Fruit fly (Drosophila melanogaster) Kc167 (cell line): ENCODE results near the gene Taf3.

Source experiments
- Myc ChIP-seq: fragments of >200 bp; optimal IDR thresholded peaks from 2 replicates; lab custom pipeline; 2017; ENCODE audit warnings: missing external identifiers
- Sin3A ChIP-seq: fragments of >200 bp; optimal IDR thresholded peaks from 2 replicates; lab custom pipeline; 2018; ENCODE audit warnings: missing external identifiers
- h ChIP-seq: fragments of >200 bp; optimal IDR thresholded peaks from 3 replicates; lab custom pipeline; 2018; ENCODE audit warnings: missing external identifiers
- insv ChIP-seq: fragments of >200 bp; optimal IDR thresholded peaks from 3 replicates; lab custom pipeline; 2018; ENCODE audit warnings: missing external identifiers
- psq ChIP-seq: fragments of >200 bp; optimal IDR thresholded peaks from 2 replicates; lab custom pipeline; 2017; ENCODE audit warnings: missing external identifiers
- ttk ChIP-seq: sonication (Bioruptor generic); optimal IDR thresholded peaks from 2 replicates; lab custom pipeline; 2017; ENCODE audit warnings: missing external identifiers

The Taf3 gene

DNA sequence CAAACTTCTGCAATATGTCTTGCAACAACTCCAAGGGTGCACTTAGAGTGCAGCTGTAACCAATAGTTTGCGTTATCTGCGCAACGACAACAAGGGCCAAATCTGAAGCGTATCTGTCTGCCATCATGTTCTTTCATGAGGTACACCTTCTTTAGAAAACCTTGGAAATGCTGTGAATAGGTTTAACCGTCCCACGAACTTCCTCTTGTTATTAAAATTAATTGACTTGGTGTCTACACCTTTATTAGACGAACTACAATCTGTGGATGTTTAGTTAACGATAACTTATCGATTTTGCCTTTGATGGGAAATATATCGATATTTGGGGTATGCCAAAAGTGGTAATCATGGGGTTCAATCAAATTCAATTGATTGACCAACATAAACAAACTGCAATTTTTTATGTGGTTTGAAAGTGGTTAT is at the start of gene Taf3:
Gene Taf3, minus strand, starts transcription at position 286 of the 423 bp plus-strand sequence.
- TF ChIP-seq psq (lab: Kevin White, UChicago) = no peak
- TF ChIP-seq h (lab: Kevin White, UChicago) = no peak
- TF ChIP-seq insv (lab: Kevin White, UChicago) = no peak
- TF ChIP-seq ttk (lab: Kevin White, UChicago) = no peak
- no peak for TF ChIP-seq Sin3A (lab: Kevin White, UChicago)
- no peak for TF ChIP-seq Myc (lab: Kevin White, UChicago)

DNA sequence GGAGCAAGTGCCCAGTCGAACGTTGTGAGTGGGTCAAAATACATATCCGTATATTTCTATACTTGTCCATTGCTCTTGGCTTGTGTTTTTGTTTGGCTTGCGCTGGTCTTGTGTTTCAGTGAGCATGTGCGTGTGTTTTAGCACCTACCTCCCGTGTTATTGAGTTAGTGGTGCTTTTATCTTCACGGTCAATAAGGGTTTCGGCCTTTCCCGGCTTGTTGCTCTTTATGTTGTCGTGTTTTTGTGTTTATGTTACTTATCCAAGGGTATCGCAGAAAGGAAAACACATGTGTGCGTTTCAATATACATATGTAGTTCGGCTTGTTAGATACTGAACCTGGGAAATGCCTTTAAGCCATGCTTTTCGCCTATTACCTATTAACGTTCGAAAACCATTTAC is 43.2 kb upstream of the Taf3 start:
- TF ChIP-seq Myc (lab: Kevin White, UChicago) (no peak), Sin3A (lab: Kevin White, UChicago) (no peak), insv (lab: Kevin White, UChicago) (no peak)

DNA sequence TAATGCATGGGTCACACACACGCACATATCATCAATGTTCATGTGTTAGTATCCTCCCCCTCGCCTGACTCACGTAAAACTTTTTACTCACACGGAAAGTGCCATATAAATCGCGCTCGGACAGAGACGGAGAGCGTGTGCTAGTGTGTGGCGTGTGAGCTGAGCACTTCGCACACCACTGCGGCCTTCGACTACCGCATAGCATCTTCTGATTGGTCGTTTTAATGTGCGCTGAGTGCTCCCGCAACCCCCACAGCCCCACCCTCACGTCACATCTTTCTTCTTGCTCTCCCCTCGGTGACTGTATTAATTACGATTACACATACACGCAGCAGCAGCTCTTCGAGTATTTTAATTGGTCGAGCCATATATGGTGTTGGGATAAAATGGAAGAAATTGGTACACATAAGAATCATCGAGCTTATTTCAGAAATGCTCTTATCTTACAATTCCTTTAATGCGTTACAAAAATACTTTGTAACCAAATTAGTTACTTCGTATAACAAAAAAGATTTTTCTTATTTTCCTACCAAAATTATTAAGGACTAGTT is 41.9 kb upstream of the Taf3 start:
- TF ChIP-seq Myc (lab: Kevin White, UChicago) (no peak), ttk (lab: Kevin White, UChicago) (no peak), h (lab: Kevin White, UChicago) (no peak), insv (lab: Kevin White, UChicago) (no peak), Sin3A (lab: Kevin White, UChicago) (no peak), psq (lab: Kevin White, UChicago) (no peak)

DNA sequence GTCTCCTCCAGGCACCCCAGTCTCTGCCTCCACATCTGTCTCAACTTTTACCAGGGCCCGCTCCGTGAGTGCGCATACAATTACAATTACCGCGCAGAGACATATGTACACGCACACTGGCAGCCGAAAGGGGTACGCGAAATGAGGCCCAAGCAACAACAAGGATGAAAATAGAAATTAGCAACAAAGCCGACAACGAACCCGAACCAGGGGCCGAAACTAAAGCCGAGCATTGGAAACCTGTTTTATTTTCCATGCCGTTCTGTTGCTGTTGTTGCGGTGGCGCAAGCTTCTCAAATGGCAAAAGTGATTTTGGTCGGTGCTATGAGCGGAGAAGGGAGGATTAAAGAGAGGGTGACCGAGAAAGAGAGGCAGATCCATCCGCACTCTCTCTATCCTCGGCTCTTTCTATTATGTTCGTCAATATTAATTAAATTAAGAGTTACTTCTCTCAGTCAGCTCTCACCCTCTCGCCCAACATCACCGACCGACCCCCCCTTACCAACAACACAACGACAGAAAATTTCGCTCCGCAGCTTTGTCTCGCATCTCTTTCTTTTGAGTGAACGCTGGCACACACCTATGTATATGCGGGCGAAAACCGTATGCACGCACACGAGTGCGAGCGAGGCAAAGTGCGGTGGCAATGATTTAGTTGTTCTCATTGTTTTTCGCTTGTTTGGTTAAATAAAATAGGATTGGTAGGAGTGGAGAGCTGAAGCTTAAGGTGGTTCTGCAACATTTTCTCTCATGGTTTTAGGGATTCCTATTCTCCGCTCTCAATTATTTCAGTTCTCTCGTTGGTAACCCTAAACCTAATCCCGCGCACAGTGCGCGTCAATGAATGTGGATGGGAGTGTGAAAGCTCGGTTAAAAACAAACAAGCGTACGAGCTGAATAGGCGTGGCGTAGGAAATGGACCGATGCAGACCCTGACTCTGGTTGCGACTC is 40.9 kb upstream of the Taf3 start:
- no peak for TF ChIP-seq h (lab: Kevin White, UChicago)
- TF ChIP-seq Sin3A (lab: Kevin White, UChicago) = no peak
- no peak for TF ChIP-seq psq (lab: Kevin White, UChicago)
- TF ChIP-seq Myc (lab: Kevin White, UChicago) = no peak
- TF ChIP-seq insv (lab: Kevin White, UChicago) = no peak
- no peak for TF ChIP-seq ttk (lab: Kevin White, UChicago)

DNA sequence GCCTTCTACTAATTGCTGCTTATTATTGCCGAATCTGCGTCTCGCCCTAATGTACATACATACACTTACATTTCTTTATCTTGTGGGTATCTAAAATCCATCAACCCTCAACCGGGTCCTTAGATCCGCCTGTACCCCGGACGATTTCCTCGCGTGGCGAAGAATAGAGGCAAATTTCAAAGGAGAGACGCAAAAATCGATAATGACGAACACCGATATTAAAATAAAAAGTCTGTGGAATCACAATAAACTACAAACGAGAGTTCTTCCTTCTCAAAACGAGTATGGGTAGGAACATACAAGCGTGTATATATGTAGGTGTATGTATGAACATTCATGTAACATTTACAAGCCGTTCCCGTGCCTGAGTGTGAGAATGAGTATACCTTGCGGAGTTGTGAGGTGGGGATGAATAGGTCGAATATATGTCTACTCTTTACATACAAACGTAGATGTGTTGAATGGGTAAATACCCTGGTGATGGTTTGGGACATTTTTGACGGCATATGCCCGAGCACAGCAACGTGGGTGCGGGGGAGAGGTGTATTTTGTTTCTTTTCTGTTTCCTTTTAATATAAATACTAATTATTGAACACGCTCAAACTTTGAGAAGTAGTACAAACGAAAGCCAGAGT is 39.5 kb upstream of the Taf3 start:
- no peak for TF ChIP-seq Myc (lab: Kevin White, UChicago)
- TF ChIP-seq h (lab: Kevin White, UChicago) = no peak
- no peak for TF ChIP-seq psq (lab: Kevin White, UChicago)
- no peak for TF ChIP-seq ttk (lab: Kevin White, UChicago)
- no peak for TF ChIP-seq insv (lab: Kevin White, UChicago)
- TF ChIP-seq Sin3A (lab: Kevin White, UChicago) = no peak

DNA sequence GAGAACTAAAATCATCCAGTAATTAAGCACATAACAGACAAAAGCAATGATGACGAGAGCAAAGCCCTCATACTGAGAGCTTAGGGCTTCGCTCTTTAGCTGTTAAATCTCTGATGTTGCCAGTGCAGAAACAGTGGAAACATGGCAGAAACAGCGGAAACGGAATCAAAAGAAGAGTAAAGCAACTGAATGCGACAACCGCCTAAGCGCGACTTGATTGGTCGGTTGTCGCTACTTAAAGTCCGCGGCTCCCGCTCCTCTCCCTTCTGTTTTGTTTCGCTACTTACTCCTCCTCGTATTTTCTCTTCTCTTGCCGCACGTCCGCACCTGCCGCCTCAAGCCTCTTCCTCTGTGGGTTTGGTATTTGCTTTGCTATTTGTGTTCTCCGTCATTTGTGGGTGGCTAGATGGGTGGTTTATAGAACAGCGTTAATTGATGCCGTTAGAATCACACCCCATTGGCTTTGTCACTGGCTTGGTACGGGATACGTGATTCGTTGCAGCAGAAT is 38.5 kb upstream of the Taf3 start:
- TF ChIP-seq ttk (lab: Kevin White, UChicago) = no peak
- TF ChIP-seq Sin3A (lab: Kevin White, UChicago) = no peak
- no peak for TF ChIP-seq Myc (lab: Kevin White, UChicago)
- TF ChIP-seq insv (lab: Kevin White, UChicago) = no peak
- no peak for TF ChIP-seq psq (lab: Kevin White, UChicago)
- TF ChIP-seq h (lab: Kevin White, UChicago) = no peak

DNA sequence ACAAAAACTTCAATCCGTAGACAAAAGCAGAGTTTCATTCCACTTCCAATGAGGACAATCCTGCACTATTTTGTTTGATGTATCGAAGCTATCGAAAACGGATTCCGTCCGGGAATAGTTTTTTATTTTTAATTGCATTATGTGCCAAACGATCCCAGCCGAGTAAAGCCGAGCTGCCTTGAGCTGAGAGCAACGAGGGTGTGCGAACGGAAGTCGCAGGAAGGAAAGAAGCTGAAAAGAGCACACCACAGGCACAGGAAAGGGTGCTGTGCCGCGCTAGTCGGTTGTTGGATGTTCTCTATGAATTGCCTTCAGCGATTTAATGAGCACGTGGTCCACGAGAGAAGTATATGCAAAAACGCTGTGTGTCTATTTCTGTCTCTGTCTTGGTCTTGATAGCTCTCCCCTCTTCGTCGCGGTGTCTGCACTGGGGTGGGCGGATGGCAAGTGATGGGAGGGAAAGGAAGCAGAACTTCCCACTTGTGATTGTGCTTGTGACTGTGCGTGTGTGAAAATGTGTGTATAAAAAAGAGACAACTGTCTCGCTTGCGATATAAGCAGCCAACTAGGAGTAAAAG is 36.0 kb upstream of the Taf3 start:
- TF ChIP-seq Myc (lab: Kevin White, UChicago) (no peak), psq (lab: Kevin White, UChicago) (no peak), ttk (lab: Kevin White, UChicago) (no peak), h (lab: Kevin White, UChicago) (no peak), Sin3A (lab: Kevin White, UChicago) (no peak), insv (lab: Kevin White, UChicago) (no peak)

DNA sequence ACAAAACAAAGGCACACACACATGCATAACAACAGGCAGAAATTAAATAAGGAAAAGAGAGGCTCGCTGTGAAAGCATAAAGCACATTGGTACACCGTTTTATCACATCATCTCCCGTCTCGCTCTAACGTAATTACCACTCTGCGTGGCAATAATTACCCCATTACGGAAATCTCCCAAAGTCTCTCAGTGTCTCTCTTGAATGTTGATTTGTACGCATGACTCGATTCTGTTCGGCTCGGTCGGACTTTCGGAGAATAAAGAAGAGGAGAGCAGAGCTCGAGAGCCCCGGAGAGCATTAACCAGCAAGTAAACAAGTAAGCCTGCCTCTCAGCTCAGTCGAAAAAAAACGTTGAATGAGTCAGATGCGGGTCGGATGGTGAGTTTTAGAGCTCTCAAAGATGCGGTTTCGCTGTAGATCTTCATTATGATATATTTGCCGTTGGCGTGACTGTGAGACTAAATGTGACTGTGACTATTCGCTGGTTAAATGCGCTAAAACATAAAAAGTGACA is 34.9 kb upstream of the Taf3 start, which contains the start of gene zfh2:
Gene zfh2, plus strand, starts transcription at position 332 of the 515 bp plus-strand sequence.
- TF ChIP-seq insv (lab: Kevin White, UChicago) (no peak), Sin3A (lab: Kevin White, UChicago) (no peak), psq (lab: Kevin White, UChicago) (no peak), ttk (lab: Kevin White, UChicago) (no peak), h (lab: Kevin White, UChicago) (no peak), Myc (lab: Kevin White, UChicago) (no peak)

DNA sequence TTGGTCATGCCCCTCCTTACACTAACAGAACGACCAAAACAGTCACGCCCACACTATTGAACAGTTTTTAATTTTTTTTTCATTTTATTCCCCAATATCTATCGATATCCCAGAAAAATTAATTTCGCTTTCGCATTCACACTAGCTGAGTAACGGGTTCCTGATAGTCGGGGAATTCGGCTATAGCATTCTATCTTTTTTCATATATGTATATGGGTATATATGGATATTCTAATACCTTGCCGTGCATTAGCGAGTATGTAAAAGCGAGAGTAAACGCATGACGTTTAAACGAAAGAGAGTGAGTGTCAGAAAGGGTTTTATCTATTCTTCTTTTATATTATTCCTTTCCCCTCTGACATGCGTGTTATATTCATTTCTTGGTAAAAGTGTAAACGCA is 32.5 kb upstream of the Taf3 start:
- TF ChIP-seq insv (lab: Kevin White, UChicago) (no peak), psq (lab: Kevin White, UChicago) (no peak), h (lab: Kevin White, UChicago) (no peak), Sin3A (lab: Kevin White, UChicago) (no peak), ttk (lab: Kevin White, UChicago) (no peak), Myc (lab: Kevin White, UChicago) (no peak)

DNA sequence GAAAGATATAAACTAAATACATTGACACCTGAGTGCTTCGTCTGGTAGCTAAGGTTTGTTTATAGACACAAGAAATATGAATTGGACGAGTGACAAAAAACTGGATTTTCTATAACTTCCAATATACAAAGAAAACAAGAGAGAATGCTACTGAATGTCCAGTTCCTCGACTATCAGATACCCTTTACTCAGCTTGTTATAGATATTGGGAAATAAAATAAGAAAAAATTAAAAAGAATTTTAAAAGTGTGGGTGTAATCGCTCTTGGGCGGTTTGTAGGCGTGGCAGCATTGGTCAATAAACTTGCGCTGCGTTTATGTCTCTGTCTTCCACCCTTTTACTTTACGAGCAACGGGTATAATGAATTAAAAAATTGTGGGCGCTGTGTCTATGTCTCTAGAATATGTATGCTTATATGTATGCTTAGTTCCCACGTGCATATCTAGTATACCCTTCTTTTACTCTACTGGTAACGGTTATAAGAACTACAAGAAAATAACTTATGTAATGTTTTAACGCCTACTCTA is 31.8 kb upstream of the Taf3 start:
- no peak for TF ChIP-seq psq (lab: Kevin White, UChicago)
- TF ChIP-seq ttk (lab: Kevin White, UChicago) = no peak
- TF ChIP-seq insv (lab: Kevin White, UChicago) = no peak
- no peak for TF ChIP-seq Myc (lab: Kevin White, UChicago)
- TF ChIP-seq h (lab: Kevin White, UChicago) = no peak
- no peak for TF ChIP-seq Sin3A (lab: Kevin White, UChicago)
